Worm (Caenorhabditis elegans) whole organism, mixed stage, embryonic: ENCODE results near the gene ceh-27.

Source experiments
- ceh-39 ChIP-seq: fragments of 150-350 bp; optimal IDR thresholded peaks from 2 replicates; lab custom pipeline; 2014; ENCODE audit warnings: missing biosample characterization, missing genetic modification characterization
- ceh-83 ChIP-seq: fragments of 200-800 bp; sonication (Bioruptor generic); optimal IDR thresholded peaks from 2 replicates; lab custom pipeline; 2018; ENCODE audit warnings: mild to moderate bottlenecking, missing genetic modification characterization, missing compliant biosample characterization
- cnd-1 ChIP-seq: fragments of 200-800 bp; sonication (Bioruptor generic); optimal IDR thresholded peaks from 2 replicates; lab custom pipeline; 2018; ENCODE audit warnings: mild to moderate bottlenecking, missing genetic modification characterization, missing compliant biosample characterization
- elt-3 ChIP-seq: fragments of 150-350 bp; optimal IDR thresholded peaks from 2 replicates; lab custom pipeline; 2014; ENCODE audit warnings: missing biosample characterization, missing genetic modification characterization
- hlh-1 ChIP-seq: fragments of 150-350 bp; optimal IDR thresholded peaks from 2 replicates; lab custom pipeline; 2014; ENCODE audit warnings: missing biosample characterization, missing genetic modification reagents, missing genetic modification characterization
- lin-13 ChIP-seq: fragments of 150-350 bp; optimal IDR thresholded peaks from 2 replicates; lab custom pipeline; 2014; ENCODE audit warnings: missing biosample characterization, missing genetic modification characterization
- mep-1 ChIP-seq: fragments of 150-350 bp; optimal IDR thresholded peaks from 2 replicates; lab custom pipeline; 2017; ENCODE audit warnings: missing biosample characterization, missing genetic modification reagents, missing genetic modification characterization, inconsistent platforms
- nhr-76 ChIP-seq: sonication (generic microtip); optimal IDR thresholded peaks from 2 replicates; lab custom pipeline; 2017; ENCODE audit warnings: missing biosample characterization, missing genetic modification characterization
- pha-4 ChIP-seq: fragments of 150-350 bp; optimal IDR thresholded peaks from 2 replicates; lab custom pipeline; 2018; ENCODE audit warnings: missing biosample characterization, missing genetic modification reagents, missing genetic modification characterization
- snpc-4 ChIP-seq: fragments of 150-350 bp; optimal IDR thresholded peaks from 2 replicates; lab custom pipeline; 2014; ENCODE audit warnings: missing biosample characterization, missing genetic modification characterization
- sptf-1 ChIP-seq: sonication (generic microtip); optimal IDR thresholded peaks from 2 replicates; lab custom pipeline; 2017; ENCODE audit warnings: mild to moderate bottlenecking, missing genetic modification characterization, moderate library complexity, missing compliant biosample characterization
- unc-39 ChIP-seq: fragments of 150-350 bp; optimal IDR thresholded peaks from 2 replicates; lab custom pipeline; 2014; ENCODE audit warnings: missing biosample characterization, missing genetic modification characterization
- ztf-11 ChIP-seq: fragments of 150-350 bp; optimal IDR thresholded peaks from 2 replicates; lab custom pipeline; 2014; ENCODE audit warnings: missing biosample characterization, missing genetic modification characterization

DNA sequence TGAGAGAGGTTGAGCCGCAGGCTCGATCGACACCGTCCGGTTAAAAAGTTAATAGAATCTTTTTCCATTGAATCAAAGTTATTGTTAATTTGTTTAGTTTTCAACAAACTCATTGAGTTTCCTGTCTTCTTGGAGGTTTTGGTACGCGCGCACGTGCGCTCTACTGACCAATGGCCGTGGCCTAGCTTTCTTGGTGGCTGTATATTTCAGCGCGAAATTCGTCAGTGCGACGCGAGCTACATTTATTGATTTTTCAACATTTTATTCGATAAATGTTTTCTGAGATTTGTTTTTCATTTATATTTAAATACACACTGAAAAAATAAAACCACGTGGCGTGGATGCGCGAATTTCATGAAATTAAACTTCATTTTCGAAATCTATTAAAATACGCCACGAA is 20.7 kb downstream of the ceh-27 start, which contains the start of gene bir-1:
- peak; percentile 76 for TF ChIP-seq ceh-39
- no peak for TF ChIP-seq ztf-11 (tag; lab: Kevin White, UChicago)
- TF ChIP-seq unc-39 (tag; lab: Kevin White, UChicago) = no peak
- TF ChIP-seq ceh-83 (GFP tag; lab: Kevin White, UChicago) = no peak
- TF ChIP-seq hlh-1 = peak; percentile 57
- no peak for TF ChIP-seq pha-4 (tag; lab: Kevin White, UChicago)
- peak; percentile 14 for TF ChIP-seq lin-13 (tag; lab: Kevin White, UChicago)
- no peak for TF ChIP-seq snpc-4 (tag; lab: Kevin White, UChicago)
- no peak for TF ChIP-seq nhr-76 (tag; lab: Kevin White, UChicago)
- peak; percentile 83 for TF ChIP-seq mep-1 (tag; lab: Kevin White, UChicago)
- no peak for TF ChIP-seq cnd-1 (tag; lab: Kevin White, UChicago)
- no peak for TF ChIP-seq elt-3 (tag; lab: Kevin White, UChicago)
- TF ChIP-seq sptf-1 = no peak
